Fruit fly (Drosophila melanogaster): Measurements from ENCODE around the gene CG9663.

- TF ChIP-seq ey (GFP tag; optimal IDR thresholded peaks at IDR 0.05): no peak
- TF ChIP-seq N (GFP tag; optimal IDR thresholded peaks at IDR 0.05): no peak
- no peak for TF ChIP-seq Dif (GFP tag; optimal IDR thresholded peaks at IDR 0.05; ENCODE audit: partially characterized antibody)
Measured at dm6 chr2L:3278786-3279185, 24.1 kb downstream of the CG9663 start.
